Worm (Caenorhabditis elegans) whole organism, L1 larva: Measurements from ENCODE around the gene ZC250.2.

Source experiments
- dpl-1 ChIP-seq, 3 experiments: fragments of 150-350 bp in 2 of 3; sonication (generic microtip) in 1 of 3; optimal IDR thresholded peaks; 2 replicates each; lab custom pipeline; 2014 to 2017; ENCODE audit warnings: missing biosample characterization in 3 of 3, missing genetic modification characterization in 3 of 3, missing genetic modification reagents in 3 of 3
- lin-13 ChIP-seq: fragments of 150-350 bp; optimal IDR thresholded peaks from 2 replicates; lab custom pipeline; 2014; ENCODE audit warnings: missing biosample characterization, missing genetic modification reagents, missing genetic modification characterization
- lin-15B ChIP-seq: fragments of 150-350 bp; sonication (generic microtip); optimal IDR thresholded peaks from 3 replicates; lab custom pipeline; 2014; ENCODE audit warnings: missing biosample characterization, missing genetic modification characterization
- mdl-1 ChIP-seq, 2 experiments: fragments of 150-350 bp; optimal IDR thresholded peaks; 2 replicates each; lab custom pipeline; 2014 to 2017; ENCODE audit warnings: missing biosample characterization in 2 of 2, missing genetic modification characterization in 2 of 2, inconsistent platforms in 1 of 2
- nhr-237 ChIP-seq: fragments of 150-350 bp; optimal IDR thresholded peaks from 2 replicates; lab custom pipeline; 2014; ENCODE audit warnings: missing biosample characterization, missing genetic modification characterization
- nhr-77 ChIP-seq: fragments of 150-350 bp; optimal IDR thresholded peaks from 2 replicates; lab custom pipeline; 2014; ENCODE audit warnings: missing biosample characterization, missing genetic modification characterization
- nhr-90 ChIP-seq: sonication (generic microtip); optimal IDR thresholded peaks from 2 replicates; lab custom pipeline; 2016; ENCODE audit warnings: mild to moderate bottlenecking, missing genetic modification characterization, missing compliant biosample characterization; ENCODE audit not compliant: poor library complexity
- pag-3 ChIP-seq: sonication (generic microtip); optimal IDR thresholded peaks from 2 replicates; lab custom pipeline; 2017; ENCODE audit warnings: missing genetic modification characterization, mild to moderate bottlenecking, missing compliant biosample characterization, antibody characterized with exemption, borderline replicate concordance; ENCODE audit not compliant: insufficient read depth
- snu-23 ChIP-seq: sonication (generic microtip); optimal IDR thresholded peaks from 2 replicates; lab custom pipeline; 2016; ENCODE audit warnings: missing genetic modification characterization, missing compliant biosample characterization
- unc-62 ChIP-seq: fragments of 150-350 bp; optimal IDR thresholded peaks from 2 replicates; lab custom pipeline; 2014; ENCODE audit warnings: missing biosample characterization, missing genetic modification reagents, missing genetic modification characterization

DNA sequence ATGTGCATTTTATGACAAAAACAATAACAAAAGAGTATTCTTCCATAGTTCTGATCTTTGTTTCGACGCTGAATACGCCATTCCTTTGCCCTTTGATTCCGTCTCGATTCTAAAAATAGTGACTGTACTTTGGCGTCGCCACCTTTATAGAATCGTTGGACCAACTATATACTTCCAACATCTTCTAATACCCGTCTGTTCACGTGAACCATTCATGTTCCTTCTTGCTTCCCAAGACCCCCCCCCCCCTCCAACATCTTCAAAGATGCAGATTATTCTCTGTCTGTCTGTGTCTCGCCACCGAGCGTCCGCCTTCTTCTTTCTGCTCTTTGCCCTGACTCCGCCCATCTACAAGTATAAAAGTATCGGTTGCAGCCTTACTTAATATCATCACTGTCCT, 22.1 kb upstream of the ZC250.2 start:
- TF ChIP-seq mdl-1 (tag; optimal IDR thresholded peaks at IDR 0.05; lab: Kevin White, UChicago) (no peak), unc-62 (GFP tag; lab: Kevin White, UChicago) (no peak), nhr-237 (tag; lab: Kevin White, UChicago) (no peak), snu-23 (no peak), pag-3 (no peak), lin-13 (GFP tag; lab: Kevin White, UChicago) (no peak), dpl-1 (GFP tag; optimal IDR thresholded peaks at IDR 0.05; lab: Kevin White, UChicago) (no peak), nhr-77 (tag; lab: Kevin White, UChicago) (no peak), lin-15B (tag; lab: Kevin White, UChicago) (no peak), nhr-90 (tag; lab: Kevin White, UChicago) (no peak)
